Fruit fly (Drosophila melanogaster) whole organism, prepupa: Measurements from ENCODE around the gene CG9452.

Experiments
- CG1621 ChIP-seq: fragments of 200-800 bp; sonication (Bioruptor generic); optimal IDR thresholded peaks from 3 replicates; lab custom pipeline; 2018; ENCODE audit warnings: missing biosample characterization, mild to moderate bottlenecking, missing genetic modification characterization
- Hr39 ChIP-seq: fragments of 200-800 bp; sonication (Bioruptor generic); optimal IDR thresholded peaks from 2 replicates; lab custom pipeline; 2016; ENCODE audit warnings: missing biosample characterization, missing genetic modification characterization
- Lpt ChIP-seq: fragments of 200-800 bp; sonication (Bioruptor generic); optimal IDR thresholded peaks from 3 replicates; lab custom pipeline; 2016; ENCODE audit warnings: missing biosample characterization, missing genetic modification characterization
- acj6 ChIP-seq: fragments of 200-800 bp; sonication (Bioruptor generic); optimal IDR thresholded peaks from 3 replicates; lab custom pipeline; 2016; ENCODE audit warnings: missing biosample characterization, missing genetic modification characterization
- ss ChIP-seq, 2 experiments: fragments of 200-800 bp; sonication (Bioruptor generic); optimal IDR thresholded peaks; 2 replicates in 1 of 2; 3 replicates in 1 of 2; lab custom pipeline; 2017 to 2018; ENCODE audit warnings: mild to moderate bottlenecking in 2 of 2, missing biosample characterization in 2 of 2, missing genetic modification characterization in 2 of 2, moderate library complexity in 1 of 2

DNA sequence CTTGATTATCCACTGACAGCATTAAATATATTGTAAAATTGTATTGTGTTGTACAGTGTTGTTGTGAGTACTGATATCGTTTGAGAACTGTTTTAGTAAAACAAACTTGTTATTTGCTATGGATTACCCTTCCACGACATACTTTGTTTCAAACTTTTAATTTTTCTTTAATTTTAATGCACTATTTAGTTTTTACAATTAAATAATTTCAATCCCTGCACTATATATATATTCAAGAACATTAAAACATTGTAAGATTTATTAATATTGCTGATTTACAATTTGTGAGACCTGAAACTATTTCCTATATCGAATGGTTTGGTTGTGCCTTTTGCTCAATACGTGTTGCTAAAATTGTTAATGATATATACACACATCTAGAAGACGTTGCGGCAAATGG, 40.4 kb upstream of the CG9452 start, which contains the start of the genes CG46434 and Dred:
- TF ChIP-seq CG1621 (no peak), ss (GFP tag; optimal IDR thresholded peaks at IDR 0.05; lab: Kevin White, UChicago) (no peak), Hr39 (no peak), acj6 (no peak), Lpt (no peak)
